Fruit fly (Drosophila melanogaster) whole organism, prepupa: ENCODE data around the gene Pgant5.

Experiments
- CG10631 ChIP-seq: fragments of 200-800 bp; sonication (Bioruptor generic); optimal IDR thresholded peaks from 2 replicates; lab custom pipeline; 2016; ENCODE audit warnings: missing biosample characterization, missing genetic modification characterization
- vri ChIP-seq: fragments of 200-800 bp; sonication (Bioruptor generic); optimal IDR thresholded peaks from 3 replicates; lab custom pipeline; 2016; ENCODE audit warnings: missing biosample characterization, mild to moderate bottlenecking, missing genetic modification characterization

dm6 chr2L:5089642-5090041, 3.8 kb downstream of the Pgant5 start:
- no peak for TF ChIP-seq CG10631
- no peak for TF ChIP-seq vri
